Fruit fly (Drosophila melanogaster) whole organism, embryonic: ENCODE measurements around the gene Ir7g.

ENCODE experiments used
- Aef1 ChIP-seq: fragments of 200-800 bp; sonication (Bioruptor generic); IDR thresholded peaks from 3 replicates; pipeline ENCODE4 v1.3.6; 2022; ENCODE audit warnings: missing biosample characterization, missing genetic modification characterization
- CG10267 ChIP-seq: fragments of 200-800 bp; sonication (Bioruptor generic); optimal IDR thresholded peaks from 2 replicates; lab custom pipeline; 2018; ENCODE audit warnings: missing biosample characterization, mild to moderate bottlenecking, missing genetic modification characterization, moderate library complexity
- CG10274 ChIP-seq: fragments of 200-800 bp; sonication (Bioruptor generic); optimal IDR thresholded peaks from 3 replicates; lab custom pipeline; 2017; ENCODE audit warnings: missing biosample characterization, mild to moderate bottlenecking, missing genetic modification characterization
- CG11398 ChIP-seq: fragments of 200-800 bp; sonication (Bioruptor generic); optimal IDR thresholded peaks from 2 replicates; lab custom pipeline; 2016; ENCODE audit warnings: missing biosample characterization, missing genetic modification characterization
- CG11504 ChIP-seq: fragments of 200-800 bp; sonication (Bioruptor generic); optimal IDR thresholded peaks from 3 replicates; lab custom pipeline; 2019; ENCODE audit warnings: missing biosample characterization, mild to moderate bottlenecking, missing genetic modification characterization, moderate library complexity
- CG14710 ChIP-seq: fragments of 200-800 bp; sonication (Bioruptor generic); optimal IDR thresholded peaks from 3 replicates; lab custom pipeline; 2019; ENCODE audit warnings: missing biosample characterization, mild to moderate bottlenecking, missing genetic modification characterization, moderate library complexity
- CG17385 ChIP-seq: fragments of 200-800 bp; sonication (Bioruptor generic); optimal IDR thresholded peaks from 3 replicates; lab custom pipeline; 2018; ENCODE audit warnings: missing biosample characterization, mild to moderate bottlenecking, missing genetic modification characterization
- CG18619 ChIP-seq: fragments of 200-800 bp; sonication (Bioruptor generic); optimal IDR thresholded peaks from 3 replicates; lab custom pipeline; 2017; ENCODE audit warnings: missing biosample characterization, mild to moderate bottlenecking, missing genetic modification characterization
- CG2120 ChIP-seq: fragments of 200-800 bp; sonication (Bioruptor generic); optimal IDR thresholded peaks from 3 replicates; lab custom pipeline; 2016; ENCODE audit warnings: missing biosample characterization, missing genetic modification characterization
- CG31441 ChIP-seq: fragments of 200-800 bp; sonication (Bioruptor generic); IDR thresholded peaks from 2 replicates; pipeline ENCODE4 v1.3.6; 2022; ENCODE audit warnings: missing biosample characterization, missing genetic modification characterization
- CG32772 ChIP-seq: fragments of 200-800 bp; sonication (Bioruptor generic); IDR thresholded peaks from 2 replicates; pipeline ENCODE4 v1.3.6; 2022; ENCODE audit warnings: missing biosample characterization, missing genetic modification characterization
- CG34376 ChIP-seq: fragments of 200-800 bp; sonication (Bioruptor generic); optimal IDR thresholded peaks from 2 replicates; lab custom pipeline; 2018; ENCODE audit warnings: missing biosample characterization, mild to moderate bottlenecking, missing genetic modification characterization
- CG43689 ChIP-seq: fragments of 200-800 bp; sonication (Bioruptor generic); IDR thresholded peaks from 2 replicates; pipeline ENCODE4 v1.3.6; 2022; ENCODE audit warnings: missing biosample characterization, missing genetic modification characterization
- CG4707 ChIP-seq: fragments of 200-800 bp; sonication (Bioruptor generic); optimal IDR thresholded peaks from 2 replicates; lab custom pipeline; 2018; ENCODE audit warnings: missing biosample characterization, mild to moderate bottlenecking, missing genetic modification characterization, moderate library complexity
- CG4730 ChIP-seq: fragments of 200-800 bp; sonication (Bioruptor generic); IDR thresholded peaks from 2 replicates; pipeline ENCODE4 v1.3.6; 2022; ENCODE audit warnings: missing biosample characterization, missing genetic modification characterization
- CG4820 ChIP-seq: fragments of 200-800 bp; sonication (Bioruptor generic); optimal IDR thresholded peaks from 3 replicates; lab custom pipeline; 2016; ENCODE audit warnings: missing biosample characterization, missing genetic modification characterization
- CG7357 ChIP-seq: fragments of 200-800 bp; sonication (Bioruptor generic); IDR thresholded peaks from 3 replicates; pipeline ENCODE4 v1.3.6; 2022; ENCODE audit warnings: missing biosample characterization, missing genetic modification characterization
- CG9727 ChIP-seq: fragments of 200-800 bp; sonication (Bioruptor generic); optimal IDR thresholded peaks from 3 replicates; lab custom pipeline; 2017; ENCODE audit warnings: missing biosample characterization, mild to moderate bottlenecking, missing genetic modification characterization
- CG9817 ChIP-seq: fragments of 200-800 bp; sonication (Bioruptor generic); optimal IDR thresholded peaks from 2 replicates; lab custom pipeline; 2018; ENCODE audit warnings: missing biosample characterization, mild to moderate bottlenecking, missing genetic modification characterization, moderate library complexity
- CG9876 ChIP-seq: fragments of 200-800 bp; sonication (Bioruptor generic); optimal IDR thresholded peaks from 2 replicates; lab custom pipeline; 2016; ENCODE audit warnings: missing biosample characterization, missing genetic modification characterization
- D ChIP-seq, 2 experiments: fragments of 200-800 bp in 1 of 2; fragments of >200 bp in 1 of 2; sonication (Bioruptor generic) in 1 of 2; optimal IDR thresholded peaks; 2 replicates in 1 of 2; 3 replicates in 1 of 2; lab custom pipeline; 2017; ENCODE audit warnings: mild to moderate bottlenecking in 1 of 2, missing biosample characterization in 1 of 2, missing genetic modification characterization in 1 of 2, missing genetic modification reagents in 1 of 2
- Dip3 ChIP-seq: fragments of 200-800 bp; sonication (Bioruptor generic); optimal IDR thresholded peaks from 3 replicates; lab custom pipeline; 2016; ENCODE audit warnings: missing biosample characterization, missing genetic modification characterization
- Drgx ChIP-seq: fragments of 200-800 bp; sonication (Bioruptor generic); IDR thresholded peaks from 2 replicates; pipeline ENCODE4 v1.3.6; 2022; ENCODE audit warnings: missing biosample characterization, missing genetic modification characterization
- HLHmδ ChIP-seq: fragments of 200-800 bp; sonication (Bioruptor generic); optimal IDR thresholded peaks from 2 replicates; lab custom pipeline; 2018; ENCODE audit warnings: missing biosample characterization, mild to moderate bottlenecking, missing genetic modification characterization, moderate library complexity
- Hmr ChIP-seq: fragments of 200-800 bp; sonication (Bioruptor generic); optimal IDR thresholded peaks from 3 replicates; lab custom pipeline; 2017; ENCODE audit warnings: mild to moderate bottlenecking, missing biosample characterization, missing genetic modification reagents, missing genetic modification characterization
- Mes4 ChIP-seq: fragments of 200-800 bp; sonication (Bioruptor generic); optimal IDR thresholded peaks from 2 replicates; lab custom pipeline; 2016; ENCODE audit warnings: missing biosample characterization, missing genetic modification characterization
- Scr ChIP-seq: fragments of 200-800 bp; sonication (Bioruptor generic); IDR thresholded peaks from 2 replicates; pipeline ENCODE4 v1.3.6; 2022; ENCODE audit warnings: missing biosample characterization, missing genetic modification characterization; ENCODE audit not compliant: partially characterized antibody
- ab ChIP-seq: fragments of 200-800 bp; sonication (Bioruptor generic); optimal IDR thresholded peaks from 2 replicates; lab custom pipeline; 2016; ENCODE audit warnings: missing biosample characterization, missing genetic modification characterization
- ap ChIP-seq: fragments of 200-800 bp; sonication (Bioruptor generic); IDR thresholded peaks from 2 replicates; pipeline ENCODE4 v1.3.6; 2022; ENCODE audit warnings: missing biosample characterization, missing genetic modification characterization
- ara ChIP-seq: fragments of 200-800 bp; sonication (Bioruptor generic); IDR thresholded peaks from 2 replicates; pipeline ENCODE4 v1.3.6; 2022; ENCODE audit warnings: missing biosample characterization, missing genetic modification characterization
- az2 ChIP-seq: fragments of 200-800 bp; sonication (Bioruptor generic); optimal IDR thresholded peaks from 3 replicates; lab custom pipeline; 2016; ENCODE audit warnings: missing biosample characterization, missing genetic modification characterization
- bcd ChIP-seq: fragments of 200-800 bp; sonication (Bioruptor generic); optimal IDR thresholded peaks from 2 replicates; lab custom pipeline; 2017; ENCODE audit warnings: missing biosample characterization, mild to moderate bottlenecking, missing genetic modification characterization
- bsh ChIP-seq, 2 experiments: fragments of 200-800 bp; sonication (Bioruptor generic); optimal IDR thresholded peaks; 2 replicates each; lab custom pipeline; 2017 to 2018; ENCODE audit warnings: mild to moderate bottlenecking in 2 of 2, missing biosample characterization in 2 of 2, missing genetic modification characterization in 2 of 2, moderate library complexity in 1 of 2
- cad ChIP-seq: fragments of >200 bp; optimal IDR thresholded peaks from 2 replicates; lab custom pipeline; 2017; ENCODE audit warnings: missing biosample characterization, missing genetic modification characterization
- cato ChIP-seq: fragments of 200-800 bp; sonication (Bioruptor generic); optimal IDR thresholded peaks from 2 replicates; lab custom pipeline; 2016; ENCODE audit warnings: missing biosample characterization, missing genetic modification characterization, borderline replicate concordance
- caup ChIP-seq: fragments of 200-800 bp; sonication (Bioruptor generic); optimal IDR thresholded peaks from 3 replicates; lab custom pipeline; 2017; ENCODE audit warnings: missing biosample characterization, mild to moderate bottlenecking, missing genetic modification characterization, moderate library complexity; ENCODE audit not compliant: severe bottlenecking
- danr ChIP-seq: fragments of 200-800 bp; sonication (Bioruptor generic); IDR thresholded peaks from 2 replicates; pipeline ENCODE4 v1.3.6; 2022; ENCODE audit warnings: missing biosample characterization, missing genetic modification characterization
- dmrt11E ChIP-seq: fragments of 200-800 bp; sonication (Bioruptor generic); optimal IDR thresholded peaks from 3 replicates; lab custom pipeline; 2018; ENCODE audit warnings: missing biosample characterization, mild to moderate bottlenecking, missing genetic modification characterization, moderate library complexity
- eyg ChIP-seq: fragments of 200-800 bp; sonication (Bioruptor generic); optimal IDR thresholded peaks from 3 replicates; lab custom pipeline; 2016; ENCODE audit warnings: missing biosample characterization, missing genetic modification characterization
- gt ChIP-seq: fragments of 200-800 bp; sonication (Bioruptor generic); IDR thresholded peaks from 2 replicates; pipeline ENCODE4 v1.3.6; 2022; ENCODE audit warnings: missing biosample characterization, missing genetic modification characterization
- jumu ChIP-seq: fragments of 200-800 bp; sonication (Bioruptor generic); optimal IDR thresholded peaks from 3 replicates; lab custom pipeline; 2016; ENCODE audit warnings: missing biosample characterization, missing genetic modification characterization
- lilli ChIP-seq: fragments of 200-800 bp; sonication (Bioruptor generic); optimal IDR thresholded peaks from 3 replicates; lab custom pipeline; 2016; ENCODE audit warnings: missing biosample characterization, missing genetic modification characterization
- mirr ChIP-seq: fragments of 200-800 bp; sonication (Bioruptor generic); optimal IDR thresholded peaks from 3 replicates; lab custom pipeline; 2018; ENCODE audit warnings: missing biosample characterization, mild to moderate bottlenecking, missing genetic modification characterization
- nmo ChIP-seq: fragments of 200-800 bp; sonication (Bioruptor generic); optimal IDR thresholded peaks from 2 replicates; lab custom pipeline; 2018; ENCODE audit warnings: missing biosample characterization, mild to moderate bottlenecking, missing genetic modification characterization, moderate library complexity
- phol ChIP-seq: fragments of 200-800 bp; sonication (Bioruptor generic); optimal IDR thresholded peaks from 3 replicates; lab custom pipeline; 2018; ENCODE audit warnings: missing biosample characterization, mild to moderate bottlenecking, missing genetic modification characterization, moderate library complexity
- shn ChIP-seq: fragments of 200-800 bp; sonication (Bioruptor generic); optimal IDR thresholded peaks from 3 replicates; lab custom pipeline; 2016; ENCODE audit warnings: missing biosample characterization, missing genetic modification characterization
- slbo ChIP-seq: fragments of 200-800 bp; sonication (Bioruptor generic); IDR thresholded peaks from 2 replicates; pipeline ENCODE4 v1.3.6; 2022; ENCODE audit warnings: missing biosample characterization, missing genetic modification characterization
- sqz ChIP-seq: fragments of 200-800 bp; sonication (Bioruptor generic); optimal IDR thresholded peaks from 3 replicates; lab custom pipeline; 2018; ENCODE audit warnings: missing biosample characterization, mild to moderate bottlenecking, missing genetic modification characterization
- stc ChIP-seq: fragments of 200-800 bp; sonication (Bioruptor generic); IDR thresholded peaks from 2 replicates; pipeline ENCODE4 v1.3.6; 2022; ENCODE audit warnings: missing biosample characterization, missing genetic modification characterization
- toy ChIP-seq: fragments of 200-800 bp; sonication (Bioruptor generic); IDR thresholded peaks from 2 replicates; pipeline ENCODE4 v1.3.6; 2022; ENCODE audit warnings: missing biosample characterization, missing genetic modification characterization

The Ir7g gene

DNA sequence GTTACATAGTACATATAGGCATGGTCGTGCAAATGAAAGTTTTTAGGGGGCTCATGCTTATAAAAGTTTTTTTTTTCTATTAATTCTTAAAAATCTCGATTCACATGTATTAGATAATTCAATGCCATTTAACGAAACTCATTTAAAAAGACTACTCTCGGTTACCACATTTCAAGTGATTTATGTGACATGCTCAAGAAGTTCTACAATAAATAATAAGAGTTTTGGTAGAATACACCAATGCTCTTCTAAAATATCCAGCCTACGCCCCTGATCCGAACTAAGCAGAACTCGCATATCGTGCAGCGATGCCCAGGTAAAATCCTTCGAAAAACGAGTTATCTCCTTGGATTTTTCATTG is 8.1 kb downstream of the Ir7g start (continued):
- TF ChIP-seq Dip3 (GFP tag; lab: Kevin White, UChicago) (no peak), CG4730 (GFP tag; lab: Robert Waterston, UW) (no peak), phol (tag; lab: Kevin White, UChicago) (peak; percentile 23), CG10274 (no peak), CG31441 (GFP tag; lab: Robert Waterston, UW) (0 out of 2 replicates have a peak, but pooled peaks have one; percentile 15), CG14710 (tag; lab: Kevin White, UChicago) (peak; percentile 17), CG32772 (GFP tag; lab: Robert Waterston, UW) (no peak), Drgx (0 out of 2 replicates have a peak, but pooled peaks have one; percentile 28), CG2120 (GFP tag; lab: Kevin White, UChicago) (peak; percentile 14), lilli (GFP tag; lab: Kevin White, UChicago) (peak; percentile 12), CG9876 (GFP tag; lab: Kevin White, UChicago) (no peak), CG10267 (tag; lab: Kevin White, UChicago) (peak; percentile 10), az2 (GFP tag; lab: Kevin White, UChicago) (no peak), bsh (GFP tag; optimal IDR thresholded peaks at IDR 0.05; lab: Kevin White, UChicago) (peak; percentile 15 to 23), stc (GFP tag; lab: Robert Waterston, UW) (no peak), ara (no peak), CG17385 (GFP tag; lab: Kevin White, UChicago) (peak; percentile 8), nmo (GFP tag; lab: Kevin White, UChicago) (peak; percentile 5), ab (GFP tag; lab: Kevin White, UChicago) (no peak), CG9727 (peak; percentile 25), caup (no peak), D (optimal IDR thresholded peaks at IDR 0.05; lab: Kevin White, UChicago) (no peak), D (GFP tag; optimal IDR thresholded peaks at IDR 0.05; lab: Kevin White, UChicago) (peak; percentile 13), dmrt11E (peak; percentile 53)

- TF ChIP-seq Aef1 (GFP tag; lab: Robert Waterston, UW) (peak; percentile 50; the same call in 2 of the 3 replicates), CG4820 (peak; percentile 36), CG11504 (peak; percentile 65), jumu (GFP tag; lab: Kevin White, UChicago) (no peak), sqz (GFP tag; lab: Kevin White, UChicago) (no peak), toy (GFP tag; lab: Robert Waterston, UW) (no peak), CG7357 (GFP tag; lab: Robert Waterston, UW) (no peak), CG18619 (peak; percentile 17), CG4707 (GFP tag; lab: Kevin White, UChicago) (no peak), ap (no peak), CG43689 (GFP tag; lab: Robert Waterston, UW) (no peak), cato (GFP tag; lab: Kevin White, UChicago) (peak; percentile 26), danr (GFP tag; lab: Robert Waterston, UW) (no peak), CG34376 (GFP tag; lab: Kevin White, UChicago) (no peak), CG9817 (tag; lab: Kevin White, UChicago) (peak; percentile 62), mirr (GFP tag; lab: Kevin White, UChicago) (no peak), slbo (peak; percentile 73), cad (no peak), shn (GFP tag; lab: Kevin White, UChicago) (peak; percentile 14), HLHmδ (GFP tag; lab: Kevin White, UChicago) (no peak), CG11398 (no peak), bcd (peak; percentile 35), Hmr (GFP tag; lab: Kevin White, UChicago) (peak; percentile 40), Mes4 (no peak), eyg (GFP tag; lab: Kevin White, UChicago) (no peak), Scr (peak; percentile 72), gt (GFP tag; lab: Robert Waterston, UW) (no peak)
Observed at dm6 chrX:7893411-7894122, 9.1 kb downstream of the Ir7g start, which contains the start of the genes CG45089, ND-MNLL and p115. CG45089 (minus strand) TSS chrX:7893798. ND-MNLL (minus strand) TSS chrX:7893798. p115 (plus strand) TSS chrX:7894031.
